Worm (Caenorhabditis elegans) whole organism, midembryonic: ENCODE data around the gene F02H6.2.

ENCODE experiments used
- med-1 ChIP-seq: sonication (generic microtip); optimal IDR thresholded peaks from 2 replicates; lab custom pipeline; 2017; ENCODE audit warnings: missing genetic modification characterization, mild to moderate bottlenecking, missing compliant biosample characterization, antibody characterized with exemption, missing genetic modification reagents; ENCODE audit not compliant: insufficient read depth
- tab-1 ChIP-seq: fragments of 200-800 bp; sonication (Bioruptor generic); IDR thresholded peaks from 2 replicates; pipeline ENCODE4 v1.3.6; 2022; ENCODE audit warnings: missing genetic modification characterization, missing compliant biosample characterization
- ztf-23 ChIP-seq: fragments of 200-800 bp; sonication (Bioruptor generic); IDR thresholded peaks from 2 replicates; pipeline ENCODE4 v1.3.6; 2022; ENCODE audit warnings: missing genetic modification reagents, missing genetic modification characterization, missing compliant biosample characterization

- TF ChIP-seq tab-1 (GFP tag; lab: Robert Waterston, UW) (no peak), ztf-23 (no peak), med-1 (GFP tag; lab: Kevin White, UChicago) (no peak)
These were observed 10.0 kb upstream of the F02H6.2 start for ce11 chrIV:14186264-14186663.
